Fruit fly (Drosophila melanogaster) whole organism, embryonic: ENCODE results near the gene 14-3-3epsilon.

Experiments used
- B-H2 ChIP-seq: fragments of 200-800 bp; sonication (Bioruptor generic); optimal IDR thresholded peaks from 2 replicates; lab custom pipeline; 2018; ENCODE audit warnings: missing biosample characterization, mild to moderate bottlenecking, missing genetic modification characterization
- Bgb ChIP-seq: fragments of 200-800 bp; sonication (Bioruptor generic); IDR thresholded peaks from 2 replicates; pipeline ENCODE4 v1.3.6; 2022; ENCODE audit warnings: missing biosample characterization, missing genetic modification characterization; ENCODE audit not compliant: partially characterized antibody
- BtbVII ChIP-seq: fragments of 200-800 bp; sonication (Bioruptor generic); optimal IDR thresholded peaks from 3 replicates; lab custom pipeline; 2017; ENCODE audit warnings: missing biosample characterization, mild to moderate bottlenecking, missing genetic modification characterization
- CG10267 ChIP-seq: fragments of 200-800 bp; sonication (Bioruptor generic); optimal IDR thresholded peaks from 2 replicates; lab custom pipeline; 2018; ENCODE audit warnings: missing biosample characterization, mild to moderate bottlenecking, missing genetic modification characterization, moderate library complexity
- CG10959 ChIP-seq: fragments of 200-800 bp; sonication (Bioruptor generic); IDR thresholded peaks from 2 replicates; pipeline ENCODE4 v1.3.6; 2022; ENCODE audit warnings: missing biosample characterization, missing genetic modification characterization
- CG11504 ChIP-seq: fragments of 200-800 bp; sonication (Bioruptor generic); optimal IDR thresholded peaks from 3 replicates; lab custom pipeline; 2019; ENCODE audit warnings: missing biosample characterization, mild to moderate bottlenecking, missing genetic modification characterization, moderate library complexity
- CG12219 ChIP-seq: fragments of 200-800 bp; sonication (Bioruptor generic); optimal IDR thresholded peaks from 3 replicates; lab custom pipeline; 2018; ENCODE audit warnings: missing biosample characterization, mild to moderate bottlenecking, missing genetic modification characterization
- CG12659 ChIP-seq: fragments of 200-800 bp; sonication (Bioruptor generic); optimal IDR thresholded peaks from 3 replicates; lab custom pipeline; 2017; ENCODE audit warnings: mild to moderate bottlenecking, missing biosample characterization, missing genetic modification reagents, missing genetic modification characterization
- CG13287 ChIP-seq: fragments of 200-800 bp; sonication (Bioruptor generic); IDR thresholded peaks from 2 replicates; pipeline ENCODE4 v1.3.6; 2022; ENCODE audit warnings: missing biosample characterization, missing genetic modification characterization; ENCODE audit not compliant: partially characterized antibody
- CG14860 ChIP-seq: fragments of 200-800 bp; sonication (Bioruptor generic); IDR thresholded peaks from 3 replicates; pipeline ENCODE4 v1.3.6; 2022; ENCODE audit warnings: missing biosample characterization, missing genetic modification characterization; ENCODE audit not compliant: partially characterized antibody
- CG16779 ChIP-seq: fragments of 200-800 bp; sonication (Bioruptor generic); IDR thresholded peaks from 2 replicates; pipeline ENCODE4 v1.3.6; 2022; ENCODE audit warnings: missing biosample characterization, missing genetic modification characterization
- CG17568 ChIP-seq: fragments of 200-800 bp; sonication (Bioruptor generic); optimal IDR thresholded peaks from 2 replicates; lab custom pipeline; 2018; ENCODE audit warnings: missing biosample characterization, mild to moderate bottlenecking, missing genetic modification characterization, moderate library complexity
- CG18011 ChIP-seq: fragments of 200-800 bp; sonication (Bioruptor generic); optimal IDR thresholded peaks from 2 replicates; lab custom pipeline; 2017; ENCODE audit warnings: missing biosample characterization, missing genetic modification characterization, mild to moderate bottlenecking, moderate library complexity, missing genotype
- CG2199 ChIP-seq: fragments of 200-800 bp; sonication (Bioruptor generic); IDR thresholded peaks from 3 replicates; pipeline ENCODE4 v1.3.6; 2022; ENCODE audit warnings: missing biosample characterization, missing genetic modification characterization
- CG2678 ChIP-seq: fragments of 200-800 bp; sonication (Bioruptor generic); optimal IDR thresholded peaks from 3 replicates; lab custom pipeline; 2019; ENCODE audit warnings: missing biosample characterization, mild to moderate bottlenecking, missing genetic modification characterization, moderate library complexity
- CG33213 ChIP-seq: fragments of 200-800 bp; sonication (Bioruptor generic); optimal IDR thresholded peaks from 3 replicates; lab custom pipeline; 2016; ENCODE audit warnings: missing biosample characterization, missing genetic modification characterization
- CG3995 ChIP-seq: fragments of 200-800 bp; sonication (Bioruptor generic); optimal IDR thresholded peaks from 3 replicates; lab custom pipeline; 2016; ENCODE audit warnings: missing biosample characterization, missing genetic modification characterization
- CG6654 ChIP-seq: fragments of 200-800 bp; sonication (Bioruptor generic); optimal IDR thresholded peaks from 2 replicates; lab custom pipeline; 2017; ENCODE audit warnings: missing biosample characterization, mild to moderate bottlenecking, missing genetic modification characterization
- CG6791 ChIP-seq: fragments of 200-800 bp; sonication (Bioruptor generic); IDR thresholded peaks from 3 replicates; pipeline ENCODE4 v1.3.6; 2022; ENCODE audit warnings: missing biosample characterization, missing genetic modification characterization; ENCODE audit not compliant: partially characterized antibody
- CG7357 ChIP-seq: fragments of 200-800 bp; sonication (Bioruptor generic); IDR thresholded peaks from 3 replicates; pipeline ENCODE4 v1.3.6; 2022; ENCODE audit warnings: missing biosample characterization, missing genetic modification characterization
- CG7963 ChIP-seq: fragments of 200-800 bp; sonication (Bioruptor generic); IDR thresholded peaks from 3 replicates; pipeline ENCODE4 v1.3.6; 2022; ENCODE audit warnings: missing biosample characterization, missing genetic modification characterization; ENCODE audit not compliant: partially characterized antibody
- CHES-1-like ChIP-seq: fragments of 200-800 bp; sonication (Bioruptor generic); optimal IDR thresholded peaks from 2 replicates; lab custom pipeline; 2016; ENCODE audit warnings: missing biosample characterization, missing genetic modification characterization
- Dbx ChIP-seq: fragments of 200-800 bp; sonication (Bioruptor generic); IDR thresholded peaks from 3 replicates; pipeline ENCODE4 v1.3.6; 2022; ENCODE audit warnings: missing biosample characterization, missing genetic modification characterization
- E2f2 ChIP-seq: fragments of 200-800 bp; sonication (Bioruptor generic); IDR thresholded peaks from 2 replicates; pipeline ENCODE4 v1.3.6; 2022; ENCODE audit warnings: missing biosample characterization, missing genetic modification characterization
- Gsc ChIP-seq: fragments of 200-800 bp; sonication (Bioruptor generic); IDR thresholded peaks from 2 replicates; pipeline ENCODE4 v1.3.6; 2022; ENCODE audit warnings: missing biosample characterization, missing genetic modification characterization
- HLH3B ChIP-seq: fragments of 200-800 bp; sonication (Bioruptor generic); IDR thresholded peaks from 2 replicates; pipeline ENCODE4 v1.3.6; 2022; ENCODE audit warnings: missing biosample characterization, missing genetic modification characterization
- HLH4C ChIP-seq: fragments of 200-800 bp; sonication (Bioruptor generic); IDR thresholded peaks from 3 replicates; pipeline ENCODE4 v1.3.6; 2022; ENCODE audit warnings: missing biosample characterization, missing genetic modification characterization; ENCODE audit not compliant: partially characterized antibody
- Max ChIP-seq: fragments of 200-800 bp; sonication (Bioruptor generic); optimal IDR thresholded peaks from 2 replicates; lab custom pipeline; 2016; ENCODE audit warnings: missing biosample characterization, mild to moderate bottlenecking, missing genetic modification characterization
- Nf-YB ChIP-seq: fragments of 200-800 bp; sonication (Bioruptor generic); optimal IDR thresholded peaks from 3 replicates; lab custom pipeline; 2019; ENCODE audit warnings: missing biosample characterization, mild to moderate bottlenecking, missing genetic modification characterization, moderate library complexity
- NfI ChIP-seq: fragments of 200-800 bp; sonication (Bioruptor generic); optimal IDR thresholded peaks from 3 replicates; lab custom pipeline; 2018; ENCODE audit warnings: missing biosample characterization, mild to moderate bottlenecking, missing genetic modification characterization, moderate library complexity
- Opbp ChIP-seq: fragments of 200-800 bp; sonication (Bioruptor generic); IDR thresholded peaks from 3 replicates; pipeline ENCODE4 v1.3.6; 2022; ENCODE audit warnings: missing biosample characterization, missing genetic modification characterization; ENCODE audit not compliant: partially characterized antibody
- Pdp1 ChIP-seq, 2 experiments: fragments of 200-800 bp; sonication (Bioruptor generic); optimal IDR thresholded peaks; 3 replicates each; lab custom pipeline; 2016; ENCODE audit warnings: missing biosample characterization in 2 of 2, missing genetic modification characterization in 2 of 2, mild to moderate bottlenecking in 1 of 2, moderate library complexity in 1 of 2
- Rfx ChIP-seq: fragments of 200-800 bp; sonication (Bioruptor generic); IDR thresholded peaks from 2 replicates; pipeline ENCODE4 v1.3.6; 2022; ENCODE audit warnings: missing biosample characterization, missing genetic modification characterization
- Sin3A ChIP-seq: fragments of >200 bp; optimal IDR thresholded peaks from 2 replicates; lab custom pipeline; 2018
- Spps ChIP-seq: fragments of 200-800 bp; sonication (Bioruptor generic); optimal IDR thresholded peaks from 2 replicates; lab custom pipeline; 2018; ENCODE audit warnings: missing biosample characterization, mild to moderate bottlenecking, missing genetic modification characterization
- TFAM ChIP-seq: fragments of 200-800 bp; sonication (Bioruptor generic); optimal IDR thresholded peaks from 2 replicates; lab custom pipeline; 2017; ENCODE audit warnings: missing biosample characterization, missing genetic modification characterization, inconsistent platforms
- amos ChIP-seq: fragments of 200-800 bp; sonication (Bioruptor generic); IDR thresholded peaks from 2 replicates; pipeline ENCODE4 v1.3.6; 2022; ENCODE audit warnings: missing biosample characterization, missing genetic modification characterization; ENCODE audit not compliant: partially characterized antibody
- ap ChIP-seq: fragments of 200-800 bp; sonication (Bioruptor generic); IDR thresholded peaks from 2 replicates; pipeline ENCODE4 v1.3.6; 2022; ENCODE audit warnings: missing biosample characterization, missing genetic modification characterization
- dmrt99B ChIP-seq: fragments of 200-800 bp; sonication (Bioruptor generic); optimal IDR thresholded peaks from 2 replicates; lab custom pipeline; 2018; ENCODE audit warnings: missing biosample characterization, mild to moderate bottlenecking, missing genetic modification characterization, moderate library complexity
- esg ChIP-seq: fragments of 200-800 bp; sonication (Bioruptor generic); conservative IDR thresholded peaks from 2 replicates; pipeline ENCODE4 v1.3.6; 2022; ENCODE audit warnings: missing biosample characterization, missing genetic modification characterization
- hbn ChIP-seq: fragments of 200-800 bp; sonication (Bioruptor generic); IDR thresholded peaks from 2 replicates; pipeline ENCODE4 v1.3.6; 2022; ENCODE audit warnings: missing biosample characterization, missing genetic modification characterization; ENCODE audit not compliant: partially characterized antibody
- her ChIP-seq: fragments of 200-800 bp; sonication (Bioruptor generic); optimal IDR thresholded peaks from 2 replicates; lab custom pipeline; 2016; ENCODE audit warnings: missing biosample characterization, missing genetic modification characterization
- knrl ChIP-seq: fragments of 200-800 bp; sonication (Bioruptor generic); IDR thresholded peaks from 3 replicates; pipeline ENCODE4 v1.3.6; 2022; ENCODE audit warnings: missing biosample characterization, missing genetic modification characterization; ENCODE audit not compliant: partially characterized antibody
- luna ChIP-seq: fragments of 200-800 bp; sonication (Bioruptor generic); optimal IDR thresholded peaks from 2 replicates; lab custom pipeline; 2016; ENCODE audit warnings: missing biosample characterization, missing genetic modification characterization
- maf-S ChIP-seq: fragments of 200-800 bp; sonication (Bioruptor generic); optimal IDR thresholded peaks from 2 replicates; lab custom pipeline; 2016; ENCODE audit warnings: missing biosample characterization, missing genetic modification characterization
- mld ChIP-seq: fragments of 200-800 bp; sonication (Bioruptor generic); IDR thresholded peaks from 3 replicates; pipeline ENCODE4 v1.3.6; 2022; ENCODE audit warnings: missing biosample characterization, missing genetic modification characterization; ENCODE audit not compliant: partially characterized antibody
- odd ChIP-seq: fragments of 200-800 bp; sonication (Bioruptor generic); optimal IDR thresholded peaks from 2 replicates; lab custom pipeline; 2017; ENCODE audit warnings: missing biosample characterization, mild to moderate bottlenecking, missing genetic modification characterization
- pb ChIP-seq: fragments of 200-800 bp; sonication (Bioruptor generic); optimal IDR thresholded peaks from 3 replicates; lab custom pipeline; 2016; ENCODE audit warnings: missing biosample characterization, missing genetic modification characterization
- ranshi ChIP-seq: fragments of 200-800 bp; sonication (Bioruptor generic); IDR thresholded peaks from 2 replicates; pipeline ENCODE4 v1.3.6; 2022; ENCODE audit warnings: missing biosample characterization, missing genetic modification characterization
- unc-4 ChIP-seq: fragments of 200-800 bp; sonication (Bioruptor generic); IDR thresholded peaks from 2 replicates; pipeline ENCODE4 v1.3.6; 2022; ENCODE audit warnings: missing biosample characterization, missing genetic modification characterization; ENCODE audit not compliant: partially characterized antibody

14-3-3epsilon gene

DNA sequence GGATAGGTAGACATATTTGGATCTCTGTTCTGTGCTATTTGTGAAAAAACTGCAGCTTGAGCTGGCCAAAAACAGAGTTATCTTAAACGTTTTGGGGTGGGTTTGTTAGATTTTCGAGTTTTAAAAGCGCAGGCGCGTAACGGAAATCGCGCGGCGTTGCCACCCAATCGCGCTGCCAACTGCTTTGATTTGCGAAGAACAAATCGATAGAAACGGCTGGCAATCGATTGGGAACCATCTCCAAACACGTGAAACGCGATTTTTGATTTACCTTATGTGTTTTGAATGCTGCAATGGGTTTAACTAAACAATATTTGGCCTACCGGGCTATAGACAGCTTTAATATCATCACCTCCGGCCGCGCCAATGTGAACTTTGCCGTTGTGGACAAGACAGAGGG lies 41.1 kb downstream of the 14-3-3epsilon start, which contains the start of the genes CG14312 and CG8064 (continued):
- TF ChIP-seq mld (no peak), Pdp1 (GFP tag; optimal IDR thresholded peaks at IDR 0.05; lab: Kevin White, UChicago) (no peak), NfI (no peak), maf-S (GFP tag; lab: Kevin White, UChicago) (no peak), Rfx (GFP tag; lab: Robert Waterston, UW) (no peak), HLH4C (GFP tag; lab: Robert Waterston, UW) (peak; percentile 66), Nf-YB (GFP tag; lab: Kevin White, UChicago) (peak; percentile 2), ranshi (GFP tag; lab: Robert Waterston, UW) (no peak), CG2678 (tag; lab: Kevin White, UChicago) (no peak), CG3995 (GFP tag; lab: Kevin White, UChicago) (peak; percentile 76), CG6791 (peak; percentile 78), odd (GFP tag; lab: Kevin White, UChicago) (no peak), Bgb (GFP tag; lab: Robert Waterston, UW) (peak; percentile 76), CG7357 (GFP tag; lab: Robert Waterston, UW) (no peak), amos (peak; percentile 80), CG12219 (no peak), Opbp (GFP tag; lab: Robert Waterston, UW) (peak; percentile 75), CG10959 (GFP tag; lab: Robert Waterston, UW) (no peak), CG14860 (GFP tag; lab: Robert Waterston, UW) (0 out of 3 replicates have a peak, but pooled peaks have one; percentile 10), esg (GFP tag; lab: Robert Waterston, UW) (no peak), CG11504 (tag; lab: Kevin White, UChicago) (no peak), B-H2 (GFP tag; lab: Kevin White, UChicago) (peak; percentile 4), luna (GFP tag; lab: Kevin White, UChicago) (no peak), CHES-1-like (peak; percentile 29), knrl (GFP tag; lab: Robert Waterston, UW) (peak; percentile 67), E2f2 (GFP tag; lab: Robert Waterston, UW) (peak; percentile 88), CG13287 (peak; percentile 81), pb (no peak), HLH3B (GFP tag; lab: Robert Waterston, UW) (no peak), CG10267 (peak; percentile 34), CG2199 (GFP tag; lab: Robert Waterston, UW) (no peak), CG6654 (no peak), CG16779 (no peak), her (GFP tag; lab: Kevin White, UChicago) (peak; percentile 12), CG7963 (peak; percentile 59; the same call in 2 of the 3 replicates), Sin3A (lab: Kevin White, UChicago) (peak; percentile 57), TFAM (GFP tag; lab: Kevin White, UChicago) (no peak), Max (peak; percentile 81), Spps (no peak), Gsc (no peak), dmrt99B (tag; lab: Kevin White, UChicago) (no peak), CG33213 (GFP tag; lab: Kevin White, UChicago) (peak; percentile 33), Dbx (GFP tag; lab: Robert Waterston, UW) (peak; percentile 8; the same call in 1 of the 3 replicates), BtbVII (GFP tag; lab: Kevin White, UChicago) (no peak), CG12659 (GFP tag; lab: Kevin White, UChicago) (peak; percentile 47), ap (GFP tag; lab: Robert Waterston, UW) (no peak), CG18011 (GFP tag; lab: Kevin White, UChicago) (peak; percentile 3), CG17568 (no peak), hbn (GFP tag; lab: Robert Waterston, UW) (peak; percentile 65), unc-4 (GFP tag; lab: Robert Waterston, UW) (peak; percentile 66)
